In genomic region chrX:5718476-5719012, dm6 we compare ENCODE assay signal across 3 fruit fly cellular contexts.
TF ChIP-seq lines count a peak whose summit lies in the region.

No protein-coding gene starts in this region.

TF ChIP-seq in whole organism, adult, 20 proteins besides CTCF, POLR2A, EP300 and RAD21 (continued from another document):
- TF ChIP-seq CG7045 (GFP tag; optimal IDR thresholded peaks at IDR 0.05; lab: Kevin White, UChicago) (peak; percentile 84), Crg-1 (GFP tag; optimal IDR thresholded peaks at IDR 0.05; lab: Kevin White, UChicago) (peak; percentile 41)

TF ChIP-seq in whole organism, embryonic, 481 proteins besides CTCF, POLR2A, EP300 and RAD21 (continued from another document and continues in another):
- TF ChIP-seq Mrtf (GFP tag; IDR thresholded peaks at IDR 0.05; lab: Robert Waterston, UW) (0 out of 3 replicates have a peak, but pooled peaks have one; percentile 57), Dref (GFP tag; IDR thresholded peaks at IDR 0.05; lab: Robert Waterston, UW) (peak; percentile 26; the same call in 1 of the 2 replicates), Xrp1 (GFP tag; IDR thresholded peaks at IDR 0.05; lab: Robert Waterston, UW) (peak; percentile 41; the same call in 1 of the 2 replicates), ttk (GFP tag; IDR thresholded peaks at IDR 0.05; lab: Robert Waterston, UW) (peak; percentile 58; the same call in 1 of the 2 replicates), D19A (tag; optimal IDR thresholded peaks at IDR 0.05; lab: Kevin White, UChicago) (peak; percentile 31), CG34376 (GFP tag; optimal IDR thresholded peaks at IDR 0.05; lab: Kevin White, UChicago) (peak; percentile 53), Drgx (GFP tag; IDR thresholded peaks at IDR 0.05; lab: Robert Waterston, UW) (peak; percentile 50; the same call in 1 of the 2 replicates), slp2 (GFP tag; optimal IDR thresholded peaks at IDR 0.05; lab: Kevin White, UChicago) (no peak), twi (tag; optimal IDR thresholded peaks at IDR 0.05; lab: Kevin White, UChicago) (no peak), Fer3 (tag; optimal IDR thresholded peaks at IDR 0.05; lab: Kevin White, UChicago) (peak; percentile 82), CG12769 (tag; optimal IDR thresholded peaks at IDR 0.05; lab: Kevin White, UChicago) (peak; percentile 66), hbn (GFP tag; IDR thresholded peaks at IDR 0.05; lab: Robert Waterston, UW; ENCODE audit: partially characterized antibody) (no peak), CG12155 (GFP tag; optimal IDR thresholded peaks at IDR 0.05; lab: Kevin White, UChicago) (peak; percentile 57), CG8924 (tag; optimal IDR thresholded peaks at IDR 0.05; lab: Kevin White, UChicago) (peak; percentile 69), CG4328 (GFP tag; optimal IDR thresholded peaks at IDR 0.05; lab: Kevin White, UChicago) (peak; percentile 28), CG32532 (GFP tag; IDR thresholded peaks at IDR 0.05; lab: Robert Waterston, UW) (peak; percentile 90), CG12219 (GFP tag; optimal IDR thresholded peaks at IDR 0.05; lab: Kevin White, UChicago) (peak; percentile 32), CG8359 (GFP tag; optimal IDR thresholded peaks at IDR 0.05; lab: Kevin White, UChicago; ENCODE audit: borderline replicate concordance) (no peak), CG9727 (GFP tag; optimal IDR thresholded peaks at IDR 0.05; lab: Kevin White, UChicago) (peak; percentile 59), CG1603 (tag; optimal IDR thresholded peaks at IDR 0.05; lab: Kevin White, UChicago) (peak; percentile 4), sens (GFP tag; lab: Kevin White, UChicago) (no peak), CG10321 (GFP tag; IDR thresholded peaks at IDR 0.05; lab: Robert Waterston, UW) (no peak), CG15514 (GFP tag; optimal IDR thresholded peaks at IDR 0.05; lab: Kevin White, UChicago) (peak; percentile 70), bsh (GFP tag; optimal IDR thresholded peaks at IDR 0.05; lab: Kevin White, UChicago) (peak in 1 of 2 experiments; percentile 33), CG2120 (GFP tag; optimal IDR thresholded peaks at IDR 0.05; lab: Kevin White, UChicago) (peak; percentile 55), CG3407 (GFP tag; optimal IDR thresholded peaks at IDR 0.05; lab: Kevin White, UChicago) (no peak), phol (tag; optimal IDR thresholded peaks at IDR 0.05; lab: Kevin White, UChicago) (peak; percentile 10), Atf6 (GFP tag; IDR thresholded peaks at IDR 0.05; lab: Robert Waterston, UW) (peak; percentile 86), slbo (GFP tag; IDR thresholded peaks at IDR 0.05; lab: Robert Waterston, UW) (peak; percentile 88), croc (GFP tag; conservative IDR thresholded peaks at IDR 0.05; lab: Robert Waterston, UW) (no peak), al (GFP tag; IDR thresholded peaks at IDR 0.05; lab: Robert Waterston, UW) (peak; percentile 72), row (GFP tag; IDR thresholded peaks at IDR 0.05; lab: Robert Waterston, UW) (peak; percentile 83), corto (GFP tag; optimal IDR thresholded peaks at IDR 0.05; lab: Kevin White, UChicago) (peak; percentile 43), CG30403 (GFP tag; optimal IDR thresholded peaks at IDR 0.05; lab: Kevin White, UChicago) (peak; percentile 52), CG7928 (GFP tag; optimal IDR thresholded peaks at IDR 0.05; lab: Kevin White, UChicago) (peak; percentile 12), unc-4 (GFP tag; IDR thresholded peaks at IDR 0.05; lab: Robert Waterston, UW; ENCODE audit: partially characterized antibody) (no peak), Dbx (GFP tag; IDR thresholded peaks at IDR 0.05; lab: Robert Waterston, UW) (peak; percentile 88), CG42726 (GFP tag; IDR thresholded peaks at IDR 0.05; lab: Robert Waterston, UW; ENCODE audit: partially characterized antibody) (no peak), ATbp (GFP tag; optimal IDR thresholded peaks at IDR 0.05; lab: Kevin White, UChicago) (no peak), NFAT (GFP tag; IDR thresholded peaks at IDR 0.05; lab: Robert Waterston, UW) (peak; percentile 61; the same call in 1 of the 2 replicates), CG12942 (GFP tag; optimal IDR thresholded peaks at IDR 0.05; lab: Kevin White, UChicago) (no peak), CG14050 (GFP tag; IDR thresholded peaks at IDR 0.05; lab: Robert Waterston, UW) (0 out of 3 replicates have a peak, but pooled peaks have one; percentile 12), CG14667 (GFP tag; IDR thresholded peaks at IDR 0.05; lab: Robert Waterston, UW) (peak; percentile 56), CG3281 (GFP tag; optimal IDR thresholded peaks at IDR 0.05; lab: Kevin White, UChicago) (peak; percentile 81), CG9817 (tag; optimal IDR thresholded peaks at IDR 0.05; lab: Kevin White, UChicago) (peak; percentile 75), Gsc (GFP tag; IDR thresholded peaks at IDR 0.05; lab: Robert Waterston, UW) (no peak), CG11695 (GFP tag; IDR thresholded peaks at IDR 0.05; lab: Robert Waterston, UW) (peak; percentile 57; the same call in 1 of the 3 replicates), CG34224 (GFP tag; IDR thresholded peaks at IDR 0.05; lab: Robert Waterston, UW; ENCODE audit: partially characterized antibody) (no peak), scrt (GFP tag; optimal IDR thresholded peaks at IDR 0.05; lab: Kevin White, UChicago) (peak; percentile 58), bab2 (GFP tag; optimal IDR thresholded peaks at IDR 0.05; lab: Kevin White, UChicago) (peak; percentile 11), luna (GFP tag; optimal IDR thresholded peaks at IDR 0.05; lab: Kevin White, UChicago) (no peak), lbe (GFP tag; optimal IDR thresholded peaks at IDR 0.05; lab: Kevin White, UChicago) (peak; percentile 67), zfh1 (GFP tag; IDR thresholded peaks at IDR 0.05; lab: Robert Waterston, UW) (peak; percentile 61; the same call in 2 of the 3 replicates), CG33557 (GFP tag; optimal IDR thresholded peaks at IDR 0.05; lab: Kevin White, UChicago) (no peak), D19B (GFP tag; optimal IDR thresholded peaks at IDR 0.05; lab: Kevin White, UChicago) (peak; percentile 50), pan (optimal IDR thresholded peaks at IDR 0.05; lab: Kevin White, UChicago) (no peak), pan (GFP tag; optimal IDR thresholded peaks at IDR 0.05 in 1 of 2, IDR thresholded peaks at IDR 0.05 in 1 of 2) (peak in 1 of 2 experiments; percentile 65), B-H1 (GFP tag; IDR thresholded peaks at IDR 0.05; lab: Robert Waterston, UW) (peak; percentile 18; the same call in 1 of the 3 replicates), esg (GFP tag; conservative IDR thresholded peaks at IDR 0.05; lab: Robert Waterston, UW) (peak; percentile 37; the same call in 1 of the 2 replicates), CG15601 (tag; optimal IDR thresholded peaks at IDR 0.05; lab: Kevin White, UChicago) (no peak), Doc2 (GFP tag; IDR thresholded peaks at IDR 0.05; lab: Robert Waterston, UW) (no peak), nom (GFP tag; optimal IDR thresholded peaks at IDR 0.05; lab: Kevin White, UChicago) (no peak)

TF ChIP-seq in whole organism, prepupa, 60 proteins besides CTCF, POLR2A, EP300 and RAD21 (continued from another document):
- peak; percentile 32 for TF ChIP-seq OdsH (GFP tag; optimal IDR thresholded peaks at IDR 0.05; lab: Kevin White, UChicago)
- no peak for TF ChIP-seq CG6854 (GFP tag; optimal IDR thresholded peaks at IDR 0.05; lab: Kevin White, UChicago)
- peak; percentile 72 for TF ChIP-seq eg (GFP tag; IDR thresholded peaks at IDR 0.05; lab: Robert Waterston, UW)
- no peak for TF ChIP-seq Ets96B (tag; optimal IDR thresholded peaks at IDR 0.05; lab: Kevin White, UChicago)
- no peak for TF ChIP-seq cyc (GFP tag; optimal IDR thresholded peaks at IDR 0.05; lab: Kevin White, UChicago)
- TF ChIP-seq CG32006 (GFP tag; optimal IDR thresholded peaks at IDR 0.05; lab: Kevin White, UChicago): peak; percentile 33
- peak; percentile 1 for TF ChIP-seq pdm3 (GFP tag; optimal IDR thresholded peaks at IDR 0.05; lab: Kevin White, UChicago)
- no peak for TF ChIP-seq CG7368 (GFP tag; optimal IDR thresholded peaks at IDR 0.05; lab: Kevin White, UChicago)
- peak; percentile 5 for TF ChIP-seq acj6 (GFP tag; optimal IDR thresholded peaks at IDR 0.05; lab: Kevin White, UChicago)
- no peak for TF ChIP-seq Lpt (GFP tag; optimal IDR thresholded peaks at IDR 0.05; lab: Kevin White, UChicago)
- TF ChIP-seq CG15336 (GFP tag; IDR thresholded peaks at IDR 0.05; lab: Robert Waterston, UW): peak; percentile 67
- peak; percentile 16 for TF ChIP-seq achi (GFP tag; optimal IDR thresholded peaks at IDR 0.05; lab: Kevin White, UChicago)
- peak in 1 of 2 experiments; percentile 14 for TF ChIP-seq salr (GFP tag; optimal IDR thresholded peaks at IDR 0.05; lab: Kevin White, UChicago)
- TF ChIP-seq CG4318 (GFP tag; optimal IDR thresholded peaks at IDR 0.05; lab: Kevin White, UChicago): no peak
- TF ChIP-seq Sox102F (GFP tag; optimal IDR thresholded peaks at IDR 0.05; lab: Kevin White, UChicago): peak; percentile 9
- peak; percentile 15 for TF ChIP-seq topi (GFP tag; optimal IDR thresholded peaks at IDR 0.05; lab: Kevin White, UChicago)
